Fruit fly (Drosophila melanogaster): ENCODE results near the gene Cluap1.

Cluap1 gene

DNA sequence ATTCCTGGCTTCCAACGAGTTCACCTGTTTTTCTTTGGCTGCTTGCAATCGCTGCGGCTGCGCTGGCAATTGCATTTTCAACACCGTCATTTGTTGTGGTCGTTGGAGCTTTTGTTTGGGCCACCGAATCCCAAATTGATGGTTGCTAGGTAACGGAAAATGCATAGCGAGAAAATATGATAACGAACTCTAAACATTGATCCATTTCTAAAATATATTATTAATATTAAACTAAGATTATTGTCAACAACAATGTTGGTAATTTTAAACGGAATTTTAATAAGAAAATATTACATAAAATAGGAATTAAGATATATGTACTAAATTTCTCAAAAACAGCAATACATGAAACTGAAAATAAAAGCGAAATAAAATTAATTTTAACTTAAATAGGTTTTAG is at the start of gene Cluap1:
Cluap1 (minus strand) TSS at position 101 of the 400 bp plus-strand sequence.
- no peak for TF ChIP-seq Pif1A (GFP tag; optimal IDR thresholded peaks at IDR 0.05)
- TF ChIP-seq CG8159 (tag; optimal IDR thresholded peaks at IDR 0.05), result no peak
- TF ChIP-seq Snoo (tag; optimal IDR thresholded peaks at IDR 0.05), result no peak
- TF ChIP-seq fd96Ca (GFP tag; IDR thresholded peaks at IDR 0.05), result no peak
- no peak for TF ChIP-seq D1 (tag; optimal IDR thresholded peaks at IDR 0.05)
- no peak for TF ChIP-seq CG14655 (GFP tag; optimal IDR thresholded peaks at IDR 0.05)
- no peak for TF ChIP-seq CG15710 (tag; optimal IDR thresholded peaks at IDR 0.05)
- TF ChIP-seq CG17806 (tag; optimal IDR thresholded peaks at IDR 0.05), result no peak
- TF ChIP-seq EcR (GFP tag; optimal IDR thresholded peaks at IDR 0.05), result no peak
- TF ChIP-seq CG32121 (GFP tag; IDR thresholded peaks at IDR 0.05), result no peak
- TF ChIP-seq gl (tag; optimal IDR thresholded peaks at IDR 0.05), result no peak
- TF ChIP-seq Pif1B (GFP tag; optimal IDR thresholded peaks at IDR 0.05), result no peak
- TF ChIP-seq CG8301 (tag; optimal IDR thresholded peaks at IDR 0.05), result no peak
- TF ChIP-seq CG4496 (GFP tag; IDR thresholded peaks at IDR 0.05), result no peak
- no peak for TF ChIP-seq CG13204 (GFP tag; optimal IDR thresholded peaks at IDR 0.05)
- no peak for TF ChIP-seq Ets98B (GFP tag; IDR thresholded peaks at IDR 0.05)
- no peak for TF ChIP-seq CG9948 (tag; optimal IDR thresholded peaks at IDR 0.05)

DNA sequence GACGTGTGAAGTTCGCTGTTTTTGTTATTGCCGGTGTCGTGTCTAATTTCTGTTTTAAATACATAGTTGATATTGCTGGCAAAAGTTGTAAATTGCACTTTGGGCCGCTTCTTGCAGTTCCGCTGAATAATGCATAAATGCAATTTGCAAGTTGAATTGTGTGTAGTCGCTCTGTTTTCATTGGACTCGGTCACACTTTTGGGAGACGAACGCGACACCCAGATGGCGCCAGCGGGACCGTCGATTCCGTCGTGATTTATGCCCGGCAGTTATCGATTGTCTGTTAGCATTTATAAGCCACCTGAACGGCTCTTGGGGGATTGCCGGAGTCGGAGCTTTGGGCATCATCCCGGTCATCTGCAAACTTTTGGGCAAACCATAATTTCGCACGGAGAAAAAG is 38.8 kb upstream of the Cluap1 start:
- TF ChIP-seq CG32121 (GFP tag; IDR thresholded peaks at IDR 0.05) (no peak), EcR (GFP tag; optimal IDR thresholded peaks at IDR 0.05) (no peak), Snoo (tag; optimal IDR thresholded peaks at IDR 0.05) (no peak), gl (tag; optimal IDR thresholded peaks at IDR 0.05) (no peak)

DNA sequence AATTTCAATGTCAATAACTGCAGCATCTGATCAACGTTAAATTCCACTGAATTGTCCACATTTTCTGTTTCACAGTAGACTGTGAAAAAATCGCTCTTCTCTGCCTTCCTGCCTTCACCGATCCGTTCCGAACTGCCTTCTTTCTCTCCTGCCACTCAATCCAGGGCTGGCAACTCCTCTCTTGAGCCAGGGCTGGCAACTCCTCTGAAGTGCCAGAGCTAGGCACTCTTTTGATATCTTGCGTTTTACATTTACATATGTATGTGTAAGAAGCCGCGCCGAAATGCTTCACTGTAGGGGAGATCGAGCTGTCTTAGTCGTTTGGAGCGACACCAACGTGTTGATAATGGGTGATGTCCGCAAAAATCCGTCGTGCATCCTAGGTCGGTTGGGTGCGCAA is 31.0 kb upstream of the Cluap1 start:
- TF ChIP-seq CG34367 (tag; optimal IDR thresholded peaks at IDR 0.05) (no peak), Pif1B (GFP tag; optimal IDR thresholded peaks at IDR 0.05) (no peak), gl (tag; optimal IDR thresholded peaks at IDR 0.05) (no peak), CG9948 (tag; optimal IDR thresholded peaks at IDR 0.05) (no peak), CG15710 (tag; optimal IDR thresholded peaks at IDR 0.05) (no peak), CG32121 (GFP tag; IDR thresholded peaks at IDR 0.05) (no peak)

DNA sequence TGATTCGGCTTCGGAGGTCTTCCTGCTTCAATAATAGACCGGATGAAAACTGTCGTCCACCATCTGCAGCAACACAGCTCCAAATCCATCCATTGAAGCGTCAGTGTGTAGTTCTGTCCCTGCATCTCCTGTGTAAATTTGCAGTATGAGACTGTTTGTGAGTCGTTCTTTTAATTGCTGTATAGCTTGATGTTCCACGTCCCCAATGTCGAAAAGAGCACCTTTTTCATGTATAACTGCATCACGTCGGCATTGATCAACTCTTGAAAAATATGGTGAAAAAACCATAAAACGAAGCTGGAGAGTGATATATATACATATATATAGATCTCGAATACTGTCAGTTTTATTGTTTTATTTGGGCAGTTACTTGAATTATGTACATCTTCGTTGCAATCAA is 30.2 kb upstream of the Cluap1 start:
- no peak for TF ChIP-seq rn (GFP tag; IDR thresholded peaks at IDR 0.05)
- no peak for TF ChIP-seq Pif1B (GFP tag; optimal IDR thresholded peaks at IDR 0.05)
- no peak for TF ChIP-seq CG12605 (GFP tag; IDR thresholded peaks at IDR 0.05)
- TF ChIP-seq CG17806 (tag; optimal IDR thresholded peaks at IDR 0.05), result no peak
- TF ChIP-seq Ets98B (GFP tag; IDR thresholded peaks at IDR 0.05), result no peak
- TF ChIP-seq CG34367 (tag; optimal IDR thresholded peaks at IDR 0.05), result no peak
- no peak for TF ChIP-seq CG15710 (tag; optimal IDR thresholded peaks at IDR 0.05)
- no peak for TF ChIP-seq Pif1A (GFP tag; optimal IDR thresholded peaks at IDR 0.05)
- no peak for TF ChIP-seq CG13204 (GFP tag; optimal IDR thresholded peaks at IDR 0.05)
- no peak for TF ChIP-seq EcR (GFP tag; optimal IDR thresholded peaks at IDR 0.05)
- TF ChIP-seq gl (tag; optimal IDR thresholded peaks at IDR 0.05), result no peak
- TF ChIP-seq CG32121 (GFP tag; IDR thresholded peaks at IDR 0.05), result no peak
- no peak for TF ChIP-seq CG10348 (GFP tag; IDR thresholded peaks at IDR 0.05)
- no peak for TF ChIP-seq CG9948 (tag; optimal IDR thresholded peaks at IDR 0.05)
- no peak for TF ChIP-seq CG8159 (tag; optimal IDR thresholded peaks at IDR 0.05)
- TF ChIP-seq CG14655 (GFP tag; optimal IDR thresholded peaks at IDR 0.05), result no peak
- TF ChIP-seq fd96Ca (GFP tag; IDR thresholded peaks at IDR 0.05), result no peak
- no peak for TF ChIP-seq CG4496 (GFP tag; IDR thresholded peaks at IDR 0.05)

DNA sequence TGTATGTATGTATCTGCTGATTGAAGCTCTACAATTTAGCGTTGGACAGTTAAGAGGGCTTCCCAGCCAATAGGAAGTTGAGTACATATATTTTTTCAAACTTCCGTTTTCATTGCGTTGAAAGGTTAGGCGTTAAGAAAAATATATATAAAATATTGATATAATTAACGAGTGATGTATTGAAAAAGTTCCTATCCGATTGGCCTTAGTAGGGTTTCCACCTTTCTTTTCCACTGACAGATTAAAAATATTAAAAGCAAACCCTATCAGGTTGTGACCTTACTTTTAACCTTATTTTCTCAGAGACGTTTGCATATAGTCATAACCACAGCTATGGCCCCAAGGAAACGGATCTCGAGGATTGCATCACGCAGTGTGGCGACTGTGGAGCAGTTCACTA is 2.7 kb upstream of the Cluap1 start, which contains the start of gene CG17601:
CG17601 (plus strand) TSS at position 301 of the 400 bp plus-strand sequence.
- TF ChIP-seq Ets98B (GFP tag; IDR thresholded peaks at IDR 0.05) (no peak), Snoo (tag; optimal IDR thresholded peaks at IDR 0.05) (no peak), CG17806 (tag; optimal IDR thresholded peaks at IDR 0.05) (no peak), CG8301 (tag; optimal IDR thresholded peaks at IDR 0.05) (no peak), CG14655 (GFP tag; optimal IDR thresholded peaks at IDR 0.05) (no peak), CG12605 (GFP tag; IDR thresholded peaks at IDR 0.05) (no peak), CG9948 (tag; optimal IDR thresholded peaks at IDR 0.05) (no peak), CG32121 (GFP tag; IDR thresholded peaks at IDR 0.05) (no peak), CG34367 (tag; optimal IDR thresholded peaks at IDR 0.05) (no peak), CG8159 (tag; optimal IDR thresholded peaks at IDR 0.05) (no peak), fd96Ca (GFP tag; IDR thresholded peaks at IDR 0.05) (no peak), CG13204 (GFP tag; optimal IDR thresholded peaks at IDR 0.05) (no peak), CG10348 (GFP tag; IDR thresholded peaks at IDR 0.05) (no peak), rn (GFP tag; IDR thresholded peaks at IDR 0.05) (no peak), Pif1A (GFP tag; optimal IDR thresholded peaks at IDR 0.05) (no peak), CG4496 (GFP tag; IDR thresholded peaks at IDR 0.05) (no peak)

DNA sequence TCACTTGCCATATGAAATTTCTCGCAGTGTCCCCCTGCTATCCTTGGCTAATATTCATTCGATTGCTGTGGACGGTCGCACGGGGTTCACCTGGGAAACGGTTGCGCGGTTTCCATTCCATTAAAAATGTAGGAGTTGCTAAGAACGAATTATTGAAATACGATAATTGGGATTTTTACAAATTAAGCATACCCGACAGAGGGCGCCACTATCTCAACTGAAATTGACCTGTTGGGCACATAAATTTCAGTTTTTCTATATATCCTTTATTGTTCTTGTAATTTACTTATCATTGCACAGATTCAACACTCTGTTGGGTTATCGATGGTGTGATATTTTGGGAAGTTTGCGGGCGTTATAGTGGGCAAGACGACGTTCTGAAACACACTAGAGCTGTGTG is 538 bp upstream of the Cluap1 start:
- TF ChIP-seq Pif1B (GFP tag; optimal IDR thresholded peaks at IDR 0.05) (no peak), CG12605 (GFP tag; IDR thresholded peaks at IDR 0.05) (no peak), CG13204 (GFP tag; optimal IDR thresholded peaks at IDR 0.05) (no peak), rn (GFP tag; IDR thresholded peaks at IDR 0.05) (no peak)

DNA sequence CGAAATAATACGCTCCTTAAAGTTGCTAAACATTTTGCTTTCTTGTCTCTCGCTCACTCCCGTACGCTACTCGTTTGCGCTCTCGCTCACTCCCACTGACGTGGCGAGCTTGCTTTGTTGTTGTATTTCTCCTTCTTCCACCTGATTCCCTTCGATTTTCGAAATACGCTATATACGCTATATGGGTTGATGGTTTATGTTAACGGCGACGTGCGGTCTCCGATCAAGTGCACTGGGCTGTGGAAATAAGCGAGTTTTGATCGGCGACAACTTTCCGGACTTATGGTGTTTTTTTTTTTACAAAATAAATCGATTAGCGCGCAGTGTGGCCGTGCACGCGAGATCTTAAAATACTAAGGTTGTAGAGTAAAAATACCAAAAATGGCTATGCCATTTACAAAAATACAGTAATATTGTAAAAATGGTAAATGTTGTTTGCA is 4.0 kb downstream of the Cluap1 start, which contains the start of gene CG17598:
CG17598 (minus strand) TSS at position 319 of the 440 bp plus-strand sequence.
- no peak for TF ChIP-seq fd96Ca (GFP tag; IDR thresholded peaks at IDR 0.05)
- TF ChIP-seq Pif1A (GFP tag; optimal IDR thresholded peaks at IDR 0.05), result no peak
- no peak for TF ChIP-seq CG12605 (GFP tag; IDR thresholded peaks at IDR 0.05)
- TF ChIP-seq Snoo (tag; optimal IDR thresholded peaks at IDR 0.05), result no peak

All from whole organism, pupa.